Worm (Caenorhabditis elegans): ENCODE results near the gene Y82E9BL.6.
"Not testable (repeated sequence)": the region's sequence is repeated elsewhere in the genome, so short reads cannot be mapped to it uniquely, and the experiment has no call there.

Gene Y82E9BL.6

DNA sequence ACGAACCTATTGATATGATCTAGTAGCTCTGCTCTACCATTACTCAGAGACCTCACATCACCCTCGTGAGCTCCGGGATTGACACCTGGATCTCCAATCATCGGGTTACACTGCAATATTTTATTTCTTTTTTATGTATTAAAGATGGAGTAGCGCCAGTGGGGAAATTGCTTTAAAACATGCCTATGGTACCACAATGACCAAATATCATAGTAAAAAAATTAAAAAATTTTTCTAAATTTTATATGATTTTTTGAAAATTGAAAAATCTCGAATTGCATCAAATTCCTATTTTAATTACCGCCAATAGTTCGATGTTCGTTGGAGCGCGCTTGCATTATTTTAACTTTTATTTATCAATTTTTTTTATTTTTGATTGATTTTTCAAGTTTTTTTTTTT, 32.3 kb upstream of the Y82E9BL.6 start, which contains the start of gene pals-40:
Gene pals-40, minus strand, starts transcription at position 101 of the 400 bp plus-strand sequence.
- TF ChIP-seq R02D3.7, elt-1, mml-1 (tag; optimal IDR thresholded peaks at IDR 0.05): not testable (repeated sequence)

DNA sequence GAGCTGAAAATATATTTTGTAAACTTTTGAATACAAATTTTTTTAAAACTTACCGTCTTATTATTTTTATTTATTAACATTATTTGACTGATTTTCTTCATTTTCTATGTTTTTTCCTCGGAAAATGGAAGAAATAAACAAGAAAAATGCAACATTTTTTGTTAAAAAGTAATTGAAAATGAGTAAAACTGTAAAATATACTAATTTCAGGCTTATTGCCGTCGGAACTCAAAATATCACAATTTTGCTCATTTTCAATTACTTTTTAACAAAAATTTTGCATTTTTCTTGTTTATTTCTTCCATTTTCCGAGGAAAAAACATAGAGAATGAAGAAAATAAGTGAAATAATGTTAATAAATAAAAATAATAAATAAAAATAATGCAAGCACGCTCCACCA, 29.9 kb upstream of the Y82E9BL.6 start, which contains the start of gene Y82E9BR.10:
Gene Y82E9BR.10, minus strand, starts transcription at position 101 of the 400 bp plus-strand sequence.
- TF ChIP-seq ZK546.5, skn-1, nhr-12 (tag; optimal IDR thresholded peaks at IDR 0.05): not testable (repeated sequence)

DNA sequence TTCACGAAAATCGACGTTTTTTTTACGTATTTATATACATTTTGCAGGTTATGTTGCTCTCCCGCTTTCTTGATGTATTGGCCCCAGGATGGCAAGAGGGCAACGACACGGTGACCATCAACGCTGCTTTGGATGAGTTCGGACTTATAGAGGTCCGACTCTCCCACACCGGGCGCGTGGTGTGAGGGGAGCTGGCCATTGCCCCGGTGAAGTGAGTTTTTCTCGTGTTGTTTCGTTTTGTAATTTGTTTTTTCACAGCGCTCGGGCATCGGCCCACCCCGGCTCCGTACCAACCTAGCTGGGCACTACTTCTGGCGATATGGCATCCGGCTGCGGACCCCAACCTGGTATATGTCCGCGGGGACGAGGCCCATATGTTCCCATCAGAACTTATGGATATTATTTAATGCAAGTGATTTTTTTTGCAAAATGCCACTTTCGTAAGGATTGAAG, 28.8 kb upstream of the Y82E9BL.6 start, which contains the start of gene Y82E9BR.20:
Gene Y82E9BR.20, plus strand, starts transcription at position 51 of the 453 bp plus-strand sequence.
- TF ChIP-seq nhr-12 (tag; optimal IDR thresholded peaks at IDR 0.05) = no peak
- no peak for TF ChIP-seq nhr-43 (tag; optimal IDR thresholded peaks at IDR 0.05; ENCODE audit: poor library complexity, severe bottlenecking)
- no peak for TF ChIP-seq nhr-23 (tag; optimal IDR thresholded peaks at IDR 0.05)
- TF ChIP-seq nhr-11 (tag; optimal IDR thresholded peaks at IDR 0.05) = no peak
- no peak for TF ChIP-seq mdl-1 (tag; optimal IDR thresholded peaks at IDR 0.05)

DNA sequence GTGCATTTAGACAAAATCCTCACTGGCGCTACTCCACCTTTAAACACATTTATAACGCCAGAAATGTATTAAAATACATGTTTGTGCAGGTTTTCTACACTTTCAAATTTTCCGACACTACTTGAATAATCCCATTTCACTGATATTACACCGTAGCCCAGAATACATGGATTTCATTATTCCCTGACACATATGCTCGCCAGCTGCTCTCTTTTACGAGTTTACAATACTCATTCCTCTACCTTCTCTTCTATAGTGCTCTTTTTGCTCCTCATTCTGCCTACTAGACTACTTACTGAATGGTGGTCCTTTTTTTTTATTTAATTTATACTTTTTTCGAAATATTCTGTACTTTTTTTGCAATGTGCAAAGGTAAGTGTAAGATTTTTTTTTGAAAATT, 27.0 kb upstream of the Y82E9BL.6 start:
- TF ChIP-seq sea-2 (GFP tag; optimal IDR thresholded peaks at IDR 0.05) (no peak), egl-27 (tag; optimal IDR thresholded peaks at IDR 0.05) (no peak), hmg-11 (tag; optimal IDR thresholded peaks at IDR 0.05) (no peak), lsy-12 (tag; optimal IDR thresholded peaks at IDR 0.05) (no peak), egl-5 (tag; optimal IDR thresholded peaks at IDR 0.05) (no peak), elt-2 (tag; optimal IDR thresholded peaks at IDR 0.05) (no peak), elt-3 (tag; optimal IDR thresholded peaks at IDR 0.05) (no peak), ceh-82 (tag; optimal IDR thresholded peaks at IDR 0.05) (no peak), eor-1 (tag; optimal IDR thresholded peaks at IDR 0.05) (no peak), ZK546.5 (tag; optimal IDR thresholded peaks at IDR 0.05) (no peak), fos-1 (tag; optimal IDR thresholded peaks at IDR 0.05) (no peak)

DNA sequence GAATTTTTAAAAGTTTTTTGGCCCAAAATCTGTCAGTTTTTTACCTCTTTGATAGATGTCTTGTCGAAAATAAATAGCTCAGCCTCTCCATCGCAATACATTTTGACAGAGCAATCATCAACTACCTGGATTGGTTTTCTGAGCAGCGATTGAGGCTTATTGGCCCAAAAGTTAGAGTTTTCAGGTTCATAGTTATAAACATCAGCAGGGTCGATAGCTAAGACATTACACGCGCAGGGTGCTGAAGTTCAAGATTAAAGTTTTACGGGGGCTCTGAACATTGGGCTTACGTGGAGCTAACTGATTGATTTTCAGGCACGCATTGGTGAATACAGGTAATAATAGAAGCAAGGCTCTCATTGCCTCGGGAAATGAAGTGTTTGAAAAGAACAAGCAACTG, 14.1 kb upstream of the Y82E9BL.6 start, which contains the start of gene Y82E9BR.9:
Gene Y82E9BR.9, minus strand, starts transcription at position 101 of the 400 bp plus-strand sequence.
- TF ChIP-seq ceh-82 (tag; optimal IDR thresholded peaks at IDR 0.05) = no peak
- TF ChIP-seq ztf-4 (tag; optimal IDR thresholded peaks at IDR 0.05) = no peak
- TF ChIP-seq elt-2 (tag; optimal IDR thresholded peaks at IDR 0.05) = no peak

DNA sequence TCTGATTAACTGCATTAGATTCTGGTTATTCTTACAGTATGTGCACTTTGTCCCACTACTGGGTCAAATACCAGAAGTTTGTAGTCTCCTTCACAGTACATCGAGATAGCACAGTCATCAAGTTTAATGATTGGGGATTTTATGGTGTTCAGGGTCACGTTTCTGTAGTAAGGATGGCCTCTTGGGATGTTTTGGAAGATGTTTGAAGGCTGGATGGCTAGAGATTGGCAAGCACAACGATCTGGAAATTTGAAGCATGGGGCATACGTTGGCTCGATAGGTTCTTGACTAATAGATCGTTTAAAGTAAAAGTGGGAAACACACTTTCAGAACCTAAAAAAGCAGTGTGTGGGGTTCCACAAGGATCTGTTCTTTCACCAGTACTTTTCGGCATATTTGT, 12.4 kb upstream of the Y82E9BL.6 start, which contains the start of gene Y82E9BR.8:
Gene Y82E9BR.8, minus strand, starts transcription at position 101 of the 400 bp plus-strand sequence.
- TF ChIP-seq egl-5, lsy-12, ztf-11 (tag; optimal IDR thresholded peaks at IDR 0.05): not testable (repeated sequence)

DNA sequence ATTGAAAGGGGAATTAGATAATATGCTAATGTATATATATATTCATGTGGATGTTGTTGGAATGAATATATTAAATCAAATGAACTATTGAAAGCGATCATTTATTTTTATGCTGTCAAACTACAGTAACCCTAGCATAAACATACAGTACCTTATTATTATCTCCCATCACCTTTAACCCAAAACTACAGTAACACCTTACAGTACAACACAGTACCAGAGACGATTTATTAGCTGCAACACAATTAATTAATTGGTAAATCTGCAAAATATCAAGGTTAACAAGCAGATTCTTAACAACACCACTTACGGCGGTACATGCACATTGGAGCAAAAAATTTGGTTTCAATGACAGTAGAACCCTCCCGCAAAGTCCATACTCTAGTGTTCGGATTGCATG, 9.7 kb upstream of the Y82E9BL.6 start, which contains the start of gene Y82E9BL.1:
Gene Y82E9BL.1, minus strand, starts transcription at position 101 of the 400 bp plus-strand sequence.
- TF ChIP-seq eor-1 (tag; optimal IDR thresholded peaks at IDR 0.05) = no peak
- TF ChIP-seq snpc-4 (tag; optimal IDR thresholded peaks at IDR 0.05) = no peak
- TF ChIP-seq daf-12 (tag; optimal IDR thresholded peaks at IDR 0.05) = no peak
- no peak for TF ChIP-seq nhr-67 (tag; optimal IDR thresholded peaks at IDR 0.05)
- no peak for TF ChIP-seq nfya-1 (tag; optimal IDR thresholded peaks at IDR 0.05; ENCODE audit: insufficient read depth)
- no peak for TF ChIP-seq zag-1 (tag; optimal IDR thresholded peaks at IDR 0.05)
- no peak for TF ChIP-seq elt-3 (tag; optimal IDR thresholded peaks at IDR 0.05)
- TF ChIP-seq ceh-28 (tag; optimal IDR thresholded peaks at IDR 0.05) = no peak
- no peak for TF ChIP-seq nhr-237 (tag; optimal IDR thresholded peaks at IDR 0.05)
- TF ChIP-seq mml-1 (tag; optimal IDR thresholded peaks at IDR 0.05) = no peak
- no peak for TF ChIP-seq nhr-23 (tag; optimal IDR thresholded peaks at IDR 0.05)
- no peak for TF ChIP-seq hmg-11 (tag; optimal IDR thresholded peaks at IDR 0.05)
- TF ChIP-seq tbx-2 (tag; optimal IDR thresholded peaks at IDR 0.05) = no peak
- no peak for TF ChIP-seq skn-1 (tag; optimal IDR thresholded peaks at IDR 0.05)
- TF ChIP-seq nhr-43 (tag; optimal IDR thresholded peaks at IDR 0.05; ENCODE audit: poor library complexity, severe bottlenecking) = no peak
- TF ChIP-seq nhr-28 (tag; optimal IDR thresholded peaks at IDR 0.05) = no peak

Data from whole organism, L3 larva.